Worm (Caenorhabditis elegans) whole organism, L4 larva: ENCODE results near the gene umps-1.

ENCODE experiments used
- F37D6.2 ChIP-seq: sonication (generic microtip); optimal IDR thresholded peaks from 2 replicates; lab custom pipeline; 2016; ENCODE audit warnings: mild to moderate bottlenecking, missing genetic modification characterization, missing compliant biosample characterization
- F44E2.7 ChIP-seq: fragments of 200-800 bp; sonication (Bioruptor generic); IDR thresholded peaks from 2 replicates; pipeline ENCODE4 v2.1.2; 2022; ENCODE audit warnings: missing genetic modification characterization, missing compliant biosample characterization
- R02D3.7 ChIP-seq: fragments of 150-350 bp; sonication (generic microtip); optimal IDR thresholded peaks from 3 replicates; lab custom pipeline; 2014; ENCODE audit warnings: missing biosample characterization, missing genetic modification characterization
- T26A8.4 ChIP-seq: fragments of 200-800 bp; sonication (Bioruptor generic); IDR thresholded peaks from 2 replicates; pipeline ENCODE4 v1.3.6; 2022; ENCODE audit warnings: missing genetic modification characterization, missing compliant biosample characterization
- Y75B8A.6 ChIP-seq: fragments of 200-800 bp; sonication (Bioruptor generic); IDR thresholded peaks from 2 replicates; pipeline ENCODE4 v1.3.6; 2022; ENCODE audit warnings: missing genetic modification reagents, missing genetic modification characterization, missing compliant biosample characterization
- aha-1 ChIP-seq: fragments of 150-350 bp; peaks from one replicate; lab custom pipeline; 2014; ENCODE audit warnings: missing biosample characterization, missing genetic modification characterization
- arid-1 ChIP-seq: fragments of 200-800 bp; sonication (Bioruptor generic); conservative IDR thresholded peaks from 2 replicates; pipeline ENCODE4 v1.3.6; 2022; ENCODE audit warnings: missing genetic modification reagents, missing genetic modification characterization, missing compliant biosample characterization
- ceh-20 ChIP-seq: fragments of 200-800 bp; sonication (Bioruptor generic); IDR thresholded peaks from 2 replicates; pipeline ENCODE4 v1.3.6; 2022; ENCODE audit warnings: missing genetic modification reagents, missing genetic modification characterization, missing compliant biosample characterization
- ceh-28 ChIP-seq: fragments of 150-350 bp; optimal IDR thresholded peaks from 2 replicates; lab custom pipeline; 2014; ENCODE audit warnings: missing biosample characterization, missing genetic modification reagents, missing genetic modification characterization
- ceh-32 ChIP-seq: sonication (generic microtip); optimal IDR thresholded peaks from 2 replicates; lab custom pipeline; 2016; ENCODE audit warnings: mild to moderate bottlenecking, missing genetic modification characterization, missing compliant biosample characterization; ENCODE audit not compliant: poor library complexity
- ceh-44 ChIP-seq: fragments of 200-800 bp; sonication (Bioruptor generic); IDR thresholded peaks from 2 replicates; pipeline ENCODE4 v1.3.6; 2022; ENCODE audit warnings: missing genetic modification reagents, missing genetic modification characterization, missing compliant biosample characterization
- ctbp-1 ChIP-seq: fragments of 200-800 bp; sonication (Bioruptor generic); IDR thresholded peaks from 2 replicates; pipeline ENCODE4 v1.3.6; 2022; ENCODE audit warnings: missing genetic modification reagents, missing genetic modification characterization, missing compliant biosample characterization
- daf-19 ChIP-seq: fragments of 200-800 bp; sonication (Bioruptor generic); conservative IDR thresholded peaks from 2 replicates; pipeline ENCODE4 v1.3.6; 2022; ENCODE audit warnings: missing genetic modification characterization, missing compliant biosample characterization
- dmd-6 ChIP-seq: fragments of 200-800 bp; sonication (Bioruptor generic); IDR thresholded peaks from 2 replicates; pipeline ENCODE4 v1.3.6; 2022; ENCODE audit warnings: missing genetic modification reagents, missing genetic modification characterization, missing compliant biosample characterization
- dmd-8 ChIP-seq: fragments of 200-800 bp; sonication (Bioruptor generic); IDR thresholded peaks from 2 replicates; pipeline ENCODE4 v1.3.6; 2022; ENCODE audit warnings: missing genetic modification characterization, missing compliant biosample characterization
- dmd-9 ChIP-seq: fragments of 200-800 bp; sonication (Bioruptor generic); IDR thresholded peaks from 2 replicates; pipeline ENCODE4 v1.3.6; 2022; ENCODE audit warnings: missing genetic modification reagents, missing genetic modification characterization, missing compliant biosample characterization
- dpl-1 ChIP-seq: fragments of 150-350 bp; optimal IDR thresholded peaks from 2 replicates; lab custom pipeline; 2014; ENCODE audit warnings: missing biosample characterization, missing genetic modification reagents, missing genetic modification characterization
- duxl-1 ChIP-seq: sonication (generic microtip); optimal IDR thresholded peaks from 2 replicates; lab custom pipeline; 2016; ENCODE audit warnings: mild to moderate bottlenecking, missing genetic modification characterization, moderate library complexity, missing compliant biosample characterization; ENCODE audit not compliant: poor library complexity
- dve-1 ChIP-seq: sonication (generic microtip); optimal IDR thresholded peaks from 2 replicates; lab custom pipeline; 2017; ENCODE audit warnings: antibody characterized with exemption, mild to moderate bottlenecking, missing genetic modification characterization, missing compliant biosample characterization; ENCODE audit not compliant: insufficient read depth
- egl-27 ChIP-seq: sonication (generic microtip); optimal IDR thresholded peaks from 3 replicates; lab custom pipeline; 2017; ENCODE audit warnings: missing biosample characterization, missing genetic modification reagents, missing genetic modification characterization
- fos-1 ChIP-seq: fragments of 150-350 bp; optimal IDR thresholded peaks from 2 replicates; lab custom pipeline; 2014; ENCODE audit warnings: missing biosample characterization, missing genetic modification characterization
- hlh-11 ChIP-seq: fragments of 200-800 bp; sonication (Bioruptor generic); optimal IDR thresholded peaks from 2 replicates; lab custom pipeline; 2018; ENCODE audit warnings: mild to moderate bottlenecking, missing genetic modification characterization, missing compliant biosample characterization
- lim-7 ChIP-seq: fragments of 200-800 bp; sonication (Bioruptor generic); IDR thresholded peaks from 2 replicates; pipeline ENCODE4 v1.3.6; 2022; ENCODE audit warnings: missing genetic modification characterization, missing compliant biosample characterization
- lin-29 ChIP-seq: fragments of 200-800 bp; sonication (Bioruptor generic); IDR thresholded peaks from 2 replicates; pipeline ENCODE4 v1.3.6; 2022; ENCODE audit warnings: missing genetic modification reagents, missing genetic modification characterization, missing compliant biosample characterization
- lin-38 ChIP-seq: fragments of 200-800 bp; sonication (Bioruptor generic); IDR thresholded peaks from 2 replicates; pipeline ENCODE4 v1.3.6; 2022; ENCODE audit warnings: missing genetic modification reagents, missing genetic modification characterization, missing compliant biosample characterization
- lin-39 ChIP-seq: fragments of 150-350 bp; optimal IDR thresholded peaks from 2 replicates; lab custom pipeline; 2014; ENCODE audit warnings: missing biosample characterization, missing genetic modification reagents, missing genetic modification characterization
- lir-3 ChIP-seq: sonication (generic microtip); optimal IDR thresholded peaks from 2 replicates; lab custom pipeline; 2016; ENCODE audit warnings: mild to moderate bottlenecking, missing genetic modification characterization, missing compliant biosample characterization
- lsy-2 ChIP-seq, 2 experiments: fragments of 150-350 bp in 1 of 2; sonication (generic microtip) in 1 of 2; optimal IDR thresholded peaks; 2 replicates each; lab custom pipeline; 2014 to 2017; ENCODE audit warnings: missing biosample characterization in 2 of 2, missing genetic modification characterization in 2 of 2
- madf-5 ChIP-seq, 2 experiments: fragments of 200-800 bp; sonication (Bioruptor generic); IDR thresholded peaks; 2 replicates each; pipeline ENCODE4 v1.3.6; 2022; ENCODE audit warnings: missing compliant biosample characterization in 2 of 2, missing genetic modification characterization in 2 of 2
- mep-1 ChIP-seq: fragments of 150-350 bp; sonication (generic microtip); optimal IDR thresholded peaks from 3 replicates; lab custom pipeline; 2014; ENCODE audit warnings: missing biosample characterization, missing genetic modification characterization
- mxl-2 ChIP-seq: fragments of 200-800 bp; sonication (Bioruptor generic); conservative IDR thresholded peaks from 2 replicates; pipeline ENCODE4 v1.3.6; 2022; ENCODE audit warnings: missing genetic modification reagents, missing genetic modification characterization, missing compliant biosample characterization
- nhr-102 ChIP-seq: sonication (generic microtip); optimal IDR thresholded peaks from 2 replicates; lab custom pipeline; 2016; ENCODE audit warnings: mild to moderate bottlenecking, missing genetic modification characterization, moderate library complexity, missing compliant biosample characterization
- nhr-11 ChIP-seq: fragments of 150-350 bp; optimal IDR thresholded peaks from 2 replicates; lab custom pipeline; 2014; ENCODE audit warnings: missing biosample characterization, missing genetic modification characterization
- nhr-237 ChIP-seq: sonication (generic microtip); optimal IDR thresholded peaks from 2 replicates; lab custom pipeline; 2017; ENCODE audit warnings: missing biosample characterization, missing genetic modification characterization
- nhr-25 ChIP-seq: sonication (generic microtip); optimal IDR thresholded peaks from 2 replicates; lab custom pipeline; 2017; ENCODE audit warnings: missing genetic modification characterization, mild to moderate bottlenecking, missing compliant biosample characterization, antibody characterized with exemption, moderate library complexity, borderline replicate concordance; ENCODE audit not compliant: insufficient read depth
- nhr-28 ChIP-seq: fragments of 150-350 bp; optimal IDR thresholded peaks from 2 replicates; lab custom pipeline; 2014; ENCODE audit warnings: missing biosample characterization, missing genetic modification characterization
- nhr-48 ChIP-seq: sonication (generic microtip); optimal IDR thresholded peaks from 2 replicates; lab custom pipeline; 2016; ENCODE audit warnings: mild to moderate bottlenecking, missing genetic modification characterization, missing compliant biosample characterization
- nhr-6 ChIP-seq: fragments of 150-350 bp; optimal IDR thresholded peaks from 2 replicates; lab custom pipeline; 2014; ENCODE audit warnings: missing biosample characterization, missing genetic modification characterization
- pqm-1 ChIP-seq: sonication (generic microtip); optimal IDR thresholded peaks from 2 replicates; lab custom pipeline; 2017; ENCODE audit warnings: missing biosample characterization, missing genetic modification characterization
- tra-1 ChIP-seq: fragments of 200-800 bp; sonication (Bioruptor generic); IDR thresholded peaks from 2 replicates; pipeline ENCODE4 v1.3.6; 2022; ENCODE audit warnings: missing genetic modification reagents, missing genetic modification characterization, missing compliant biosample characterization
- unc-62 ChIP-seq, 3 experiments: fragments of 150-350 bp in 1 of 3; sonication (generic microtip); optimal IDR thresholded peaks in 2 of 3; peaks in 1 of 3; 1 replicate in 1 of 3; 2 replicates in 2 of 3; lab custom pipeline; 2014 to 2017; ENCODE audit warnings: missing biosample characterization in 3 of 3, missing genetic modification characterization in 3 of 3, missing genetic modification reagents in 3 of 3, missing genotype in 1 of 3
- zag-1 ChIP-seq: fragments of 150-350 bp; optimal IDR thresholded peaks from 2 replicates; lab custom pipeline; 2014; ENCODE audit warnings: missing biosample characterization, missing genetic modification characterization
- zfp-2 ChIP-seq: sonication (generic microtip); optimal IDR thresholded peaks from 2 replicates; lab custom pipeline; 2016; ENCODE audit warnings: mild to moderate bottlenecking, missing genetic modification characterization, missing compliant biosample characterization
- zip-2 ChIP-seq: fragments of 150-350 bp; optimal IDR thresholded peaks from 2 replicates; lab custom pipeline; 2014; ENCODE audit warnings: missing biosample characterization, missing genetic modification characterization
- ztf-11 ChIP-seq: fragments of 150-350 bp; optimal IDR thresholded peaks from 2 replicates; lab custom pipeline; 2014; ENCODE audit warnings: missing biosample characterization, missing genetic modification characterization
- ztf-7 ChIP-seq: fragments of 150-350 bp; optimal IDR thresholded peaks from 2 replicates; lab custom pipeline; 2014; ENCODE audit warnings: missing biosample characterization, missing genetic modification characterization

umps-1 gene

ce11 chrIII:10336109-10336508 is 21.3 kb downstream of the umps-1 start:
- TF ChIP-seq aha-1 (tag; lab: Kevin White, UChicago) = peak; percentile 96
- peak in 1 of 2 experiments; percentile 54 for TF ChIP-seq unc-62 (GFP tag; optimal IDR thresholded peaks at IDR 0.05 in 1 of 2; lab: Kevin White, UChicago)
- no peak for TF ChIP-seq unc-62 (tag; optimal IDR thresholded peaks at IDR 0.05; lab: Kevin White, UChicago)
- no peak for TF ChIP-seq dmd-9 (GFP tag; lab: Robert Waterston, UW)

ce11 chrIII:10335086-10335485 is 22.4 kb downstream of the umps-1 start, which contains the start of gene ced-9:
Gene ced-9 (plus strand): TSS chrIII:10335172.
- no peak for TF ChIP-seq dmd-8 (GFP tag; lab: Robert Waterston, UW)
- peak; percentile 97 for TF ChIP-seq aha-1 (tag; lab: Kevin White, UChicago)

ce11 chrIII:10333961-10334542 is 23.4 kb downstream of the umps-1 start, which contains the start of the genes jmjd-4 and mev-1:
Gene jmjd-4 (minus strand): TSS chrIII:10334018.
Gene mev-1 (plus strand): TSS chrIII:10334277.
- TF ChIP-seq fos-1 = no peak
- TF ChIP-seq ztf-11 (tag; lab: Kevin White, UChicago) = no peak
- no peak for TF ChIP-seq ceh-44
- peak; percentile 80; the same call in 1 of the 2 replicates for TF ChIP-seq arid-1 (GFP tag; lab: Robert Waterston, UW)
- TF ChIP-seq zag-1 (tag; lab: Kevin White, UChicago) = no peak
- TF ChIP-seq nhr-102 (tag; lab: Kevin White, UChicago) = peak; percentile 88
- TF ChIP-seq lin-39 (tag; lab: Kevin White, UChicago) = no peak
- 0 out of 2 replicates have a peak, but pooled peaks have one; percentile 67 for TF ChIP-seq daf-19 (GFP tag; lab: Robert Waterston, UW)
- TF ChIP-seq hlh-11 (tag; lab: Kevin White, UChicago) = peak; percentile 90
- TF ChIP-seq nhr-237 (tag; lab: Kevin White, UChicago) = no peak
- TF ChIP-seq ztf-7 (tag; lab: Kevin White, UChicago) = peak; percentile 5
- peak; percentile 82 for TF ChIP-seq tra-1
- TF ChIP-seq duxl-1 (tag; lab: Kevin White, UChicago) = peak; percentile 77
- peak; percentile 65 for TF ChIP-seq ctbp-1 (GFP tag; lab: Robert Waterston, UW)
- peak; percentile 94 for TF ChIP-seq dve-1
- TF ChIP-seq mep-1 (tag; lab: Kevin White, UChicago) = peak; percentile 88
- peak; percentile 74 for TF ChIP-seq lin-29 (GFP tag; lab: Robert Waterston, UW)
- TF ChIP-seq dpl-1 (GFP tag; lab: Kevin White, UChicago) = peak; percentile 85
- TF ChIP-seq ceh-20 (GFP tag; lab: Robert Waterston, UW) = peak; percentile 86
- no peak for TF ChIP-seq ceh-28 (tag; lab: Kevin White, UChicago)
- peak; percentile 40 for TF ChIP-seq nhr-25 (tag; lab: Kevin White, UChicago)
- peak; percentile 47 for TF ChIP-seq nhr-28 (tag; lab: Kevin White, UChicago)
- TF ChIP-seq T26A8.4 (GFP tag; lab: Robert Waterston, UW) = peak; percentile 93
- TF ChIP-seq lsy-2 (tag; optimal IDR thresholded peaks at IDR 0.05; lab: Kevin White, UChicago) = peak; percentile 38 to 94
- TF ChIP-seq nhr-11 (tag; lab: Kevin White, UChicago) = peak; percentile 61
- no peak for TF ChIP-seq R02D3.7 (tag; lab: Kevin White, UChicago)
- TF ChIP-seq egl-27 (tag; lab: Kevin White, UChicago) = no peak
- TF ChIP-seq mxl-2 (GFP tag; lab: Robert Waterston, UW) = peak; percentile 58; the same call in 1 of the 2 replicates
- no peak for TF ChIP-seq lir-3 (tag; lab: Kevin White, UChicago)
- no peak for TF ChIP-seq pqm-1 (tag; lab: Kevin White, UChicago)
- no peak for TF ChIP-seq lim-7 (GFP tag; lab: Robert Waterston, UW)
- TF ChIP-seq nhr-48 (tag; lab: Kevin White, UChicago) = peak; percentile 44
- no peak for TF ChIP-seq F44E2.7 (GFP tag; lab: Robert Waterston, UW)
- TF ChIP-seq dmd-6 (GFP tag; lab: Robert Waterston, UW) = peak; percentile 88
- no peak for TF ChIP-seq dmd-8 (GFP tag; lab: Robert Waterston, UW)
- no peak for TF ChIP-seq zfp-2
- peak; percentile 18 for TF ChIP-seq ceh-32 (tag; lab: Kevin White, UChicago)
- TF ChIP-seq Y75B8A.6 (GFP tag; lab: Robert Waterston, UW) = no peak
- TF ChIP-seq F37D6.2 (tag; lab: Kevin White, UChicago) = peak; percentile 72
- no peak for TF ChIP-seq madf-5 (GFP tag; IDR thresholded peaks at IDR 0.05; lab: Robert Waterston, UW)
- TF ChIP-seq lin-38 (GFP tag; lab: Robert Waterston, UW) = peak; percentile 91
- TF ChIP-seq zip-2 (tag; lab: Kevin White, UChicago) = peak; percentile 10
- peak; percentile 64 for TF ChIP-seq nhr-6 (tag; lab: Kevin White, UChicago)
